Worm (Caenorhabditis elegans) whole organism, young adult: ENCODE data around the gene tsp-12.

Source experiments
- B0019.2 ChIP-seq: fragments of 200-800 bp; sonication (Bioruptor generic); conservative IDR thresholded peaks from 2 replicates; pipeline ENCODE4 v1.3.6; 2022; ENCODE audit warnings: missing genetic modification reagents, missing genetic modification characterization, missing compliant biosample characterization
- B0261.1 ChIP-seq: sonication (generic microtip); optimal IDR thresholded peaks from 2 replicates; lab custom pipeline; 2016; ENCODE audit warnings: mild to moderate bottlenecking, missing genetic modification characterization, moderate library complexity, missing compliant biosample characterization
- B0336.3 ChIP-seq: fragments of 200-800 bp; sonication (Bioruptor generic); IDR thresholded peaks from 2 replicates; pipeline ENCODE4 v1.3.6; 2022; ENCODE audit warnings: missing genetic modification characterization, missing compliant biosample characterization
- C06A6.2 ChIP-seq: fragments of 200-800 bp; sonication (Bioruptor generic); conservative IDR thresholded peaks from 2 replicates; pipeline ENCODE4 v1.3.6; 2022; ENCODE audit warnings: missing genetic modification characterization, missing compliant biosample characterization
- C17E4.6 ChIP-seq: fragments of 200-800 bp; sonication (Bioruptor generic); IDR thresholded peaks from 2 replicates; pipeline ENCODE4 v1.3.6; 2022; ENCODE audit warnings: missing genetic modification reagents, missing genetic modification characterization, missing compliant biosample characterization
- F33H1.4 ChIP-seq: fragments of 200-800 bp; sonication (Bioruptor generic); IDR thresholded peaks from 2 replicates; pipeline ENCODE4 v1.3.6; 2022; ENCODE audit warnings: missing genetic modification reagents, missing genetic modification characterization, missing compliant biosample characterization
- F49E8.2 ChIP-seq: sonication (generic microtip); optimal IDR thresholded peaks from 3 replicates; lab custom pipeline; 2017; ENCODE audit warnings: missing genetic modification characterization, mild to moderate bottlenecking, missing compliant biosample characterization, antibody characterized with exemption, moderate library complexity; ENCODE audit not compliant: insufficient read depth
- F57A8.1 ChIP-seq: fragments of 200-800 bp; sonication (Bioruptor generic); optimal IDR thresholded peaks from 2 replicates; lab custom pipeline; 2018; ENCODE audit warnings: mild to moderate bottlenecking, missing genetic modification characterization, moderate library complexity, missing compliant biosample characterization
- F57C9.4 ChIP-seq: sonication (generic microtip); optimal IDR thresholded peaks from 2 replicates; lab custom pipeline; 2017; ENCODE audit warnings: mild to moderate bottlenecking, missing genetic modification characterization, missing compliant biosample characterization
- Y53F4B.3 ChIP-seq: fragments of 200-800 bp; sonication (Bioruptor generic); IDR thresholded peaks from 2 replicates; pipeline ENCODE4 v1.3.6; 2022; ENCODE audit warnings: missing genetic modification reagents, missing genetic modification characterization, missing compliant biosample characterization
- attf-5 ChIP-seq: fragments of 200-800 bp; sonication (Bioruptor generic); optimal IDR thresholded peaks from 2 replicates; lab custom pipeline; 2018; ENCODE audit warnings: mild to moderate bottlenecking, missing genetic modification characterization, missing compliant biosample characterization
- attf-6 ChIP-seq: fragments of 200-800 bp; sonication (Bioruptor generic); IDR thresholded peaks from 2 replicates; pipeline ENCODE4 v1.3.6; 2022; ENCODE audit warnings: missing genetic modification reagents, missing genetic modification characterization, missing compliant biosample characterization
- ccch-3 ChIP-seq: fragments of 200-800 bp; sonication (Bioruptor generic); optimal IDR thresholded peaks from 2 replicates; lab custom pipeline; 2018; ENCODE audit warnings: mild to moderate bottlenecking, missing genetic modification characterization, missing compliant biosample characterization
- cebp-1 ChIP-seq, 2 experiments: fragments of 200-800 bp in 1 of 2; sonication (Bioruptor generic) in 1 of 2; sonication (generic microtip) in 1 of 2; IDR thresholded peaks in 1 of 2; optimal IDR thresholded peaks in 1 of 2; 2 replicates each; pipeline versions ENCODE4 v1.3.6 to Lab custom; 2017 to 2022; ENCODE audit warnings: missing compliant biosample characterization in 2 of 2, missing genetic modification characterization in 2 of 2, mild to moderate bottlenecking in 1 of 2, missing genetic modification reagents in 1 of 2, moderate library complexity in 1 of 2
- die-1 ChIP-seq: sonication (generic microtip); optimal IDR thresholded peaks from 2 replicates; lab custom pipeline; 2016; ENCODE audit warnings: missing genotype, mild to moderate bottlenecking, missing genetic modification characterization, missing compliant biosample characterization
- dpl-1 ChIP-seq: fragments of 150-350 bp; optimal IDR thresholded peaks from 2 replicates; lab custom pipeline; 2014; ENCODE audit warnings: missing biosample characterization, missing genetic modification reagents, missing genetic modification characterization
- efl-1 ChIP-seq: fragments of 150-350 bp; optimal IDR thresholded peaks from 2 replicates; lab custom pipeline; 2014; ENCODE audit warnings: missing biosample characterization, missing genetic modification reagents, missing genetic modification characterization
- hmg-20 ChIP-seq: fragments of 200-800 bp; sonication (Bioruptor generic); IDR thresholded peaks from 2 replicates; pipeline ENCODE4 v1.3.6; 2022; ENCODE audit warnings: missing genetic modification reagents, missing genetic modification characterization, missing compliant biosample characterization
- hsf-1 ChIP-seq: fragments of 200-800 bp; sonication (Bioruptor generic); IDR thresholded peaks from 2 replicates; pipeline ENCODE4 v1.3.6; 2022; ENCODE audit warnings: missing genetic modification reagents, missing genetic modification characterization, missing compliant biosample characterization
- lin-40 ChIP-seq: sonication (generic microtip); optimal IDR thresholded peaks from 2 replicates; lab custom pipeline; 2016; ENCODE audit warnings: missing genetic modification characterization, mild to moderate bottlenecking, missing compliant biosample characterization, missing genotype, missing genetic modification reagents
- lir-1 ChIP-seq: fragments of 200-800 bp; sonication (Bioruptor generic); conservative IDR thresholded peaks from 2 replicates; pipeline ENCODE4 v1.3.6; 2022; ENCODE audit warnings: missing genetic modification reagents, missing genetic modification characterization, missing compliant biosample characterization
- nfya-1 ChIP-seq: sonication (generic microtip); optimal IDR thresholded peaks from 2 replicates; lab custom pipeline; 2017; ENCODE audit warnings: antibody characterized with exemption, missing compliant biosample characterization, missing genetic modification characterization, borderline replicate concordance; ENCODE audit not compliant: insufficient read depth
- nfyb-1 ChIP-seq: fragments of 200-800 bp; sonication (Bioruptor generic); IDR thresholded peaks from 2 replicates; pipeline ENCODE4 v1.3.6; 2022; ENCODE audit warnings: missing genetic modification reagents, missing genetic modification characterization, missing compliant biosample characterization
- nhr-179 ChIP-seq: sonication (generic microtip); optimal IDR thresholded peaks from 2 replicates; lab custom pipeline; 2016; ENCODE audit warnings: mild to moderate bottlenecking, missing genetic modification characterization, missing compliant biosample characterization
- nhr-27 ChIP-seq: fragments of 200-800 bp; sonication (Bioruptor generic); optimal IDR thresholded peaks from 2 replicates; lab custom pipeline; 2018; ENCODE audit warnings: mild to moderate bottlenecking, missing genetic modification characterization, moderate library complexity, missing compliant biosample characterization
- nhr-80 ChIP-seq: sonication (generic microtip); optimal IDR thresholded peaks from 2 replicates; lab custom pipeline; 2016; ENCODE audit warnings: missing genetic modification characterization, missing compliant biosample characterization
- pbrm-1 ChIP-seq: fragments of 200-800 bp; sonication (Bioruptor generic); IDR thresholded peaks from 2 replicates; pipeline ENCODE4 v1.3.6; 2022; ENCODE audit warnings: missing genetic modification reagents, missing genetic modification characterization, missing compliant biosample characterization
- rec-8 ChIP-seq, 2 experiments: sonication (generic microtip); optimal IDR thresholded peaks; 2 replicates each; lab custom pipeline; 2016; ENCODE audit warnings: mild to moderate bottlenecking in 2 of 2, missing genetic modification characterization in 2 of 2, missing genetic modification reagents in 2 of 2, missing genotype in 2 of 2, missing biosample characterization in 1 of 2, missing compliant biosample characterization in 1 of 2, moderate library complexity in 1 of 2
- sdz-38 ChIP-seq: sonication (generic microtip); optimal IDR thresholded peaks from 2 replicates; lab custom pipeline; 2016; ENCODE audit warnings: missing genotype, missing genetic modification characterization, missing compliant biosample characterization
- snpc-1.1 ChIP-seq: sonication (generic microtip); optimal IDR thresholded peaks from 2 replicates; lab custom pipeline; 2017; ENCODE audit warnings: missing genetic modification characterization, mild to moderate bottlenecking, missing compliant biosample characterization, antibody characterized with exemption, moderate library complexity, missing genotype, missing genetic modification reagents; ENCODE audit not compliant: insufficient read depth
- snpc-1.3 ChIP-seq: sonication (generic microtip); optimal IDR thresholded peaks from 2 replicates; lab custom pipeline; 2017; ENCODE audit warnings: missing genetic modification characterization, mild to moderate bottlenecking, missing compliant biosample characterization, antibody characterized with exemption, moderate library complexity, missing genotype, missing genetic modification reagents; ENCODE audit not compliant: insufficient read depth
- snpc-4 ChIP-seq, 5 experiments: fragments of 150-350 bp in 1 of 5; sonication (generic microtip) in 4 of 5; optimal IDR thresholded peaks; 2 replicates each; lab custom pipeline; 2014 to 2018; ENCODE audit warnings: missing genetic modification characterization in 5 of 5, missing biosample characterization in 3 of 5, antibody characterized with exemption in 2 of 5, mild to moderate bottlenecking in 2 of 5, missing compliant biosample characterization in 2 of 5, missing genotype in 2 of 5, moderate library complexity in 2 of 5, missing genetic modification reagents in 1 of 5
- somi-1 ChIP-seq: fragments of 200-800 bp; sonication (Bioruptor generic); optimal IDR thresholded peaks from 2 replicates; lab custom pipeline; 2018; ENCODE audit warnings: mild to moderate bottlenecking, missing genetic modification characterization, missing compliant biosample characterization
- sptf-2 ChIP-seq: fragments of 200-800 bp; sonication (Bioruptor generic); optimal IDR thresholded peaks from 2 replicates; lab custom pipeline; 2018; ENCODE audit warnings: mild to moderate bottlenecking, missing genetic modification characterization, missing compliant biosample characterization
- tbp1 ChIP-seq: fragments of 200-800 bp; sonication (Bioruptor generic); optimal IDR thresholded peaks from 2 replicates; lab custom pipeline; 2018; ENCODE audit warnings: mild to moderate bottlenecking, missing genetic modification characterization, missing compliant biosample characterization
- tlf-1 ChIP-seq: fragments of 200-800 bp; sonication (Bioruptor generic); optimal IDR thresholded peaks from 2 replicates; lab custom pipeline; 2018; ENCODE audit warnings: mild to moderate bottlenecking, missing genetic modification characterization, missing compliant biosample characterization
- ztf-22 ChIP-seq: fragments of 200-800 bp; sonication (Bioruptor generic); optimal IDR thresholded peaks from 2 replicates; lab custom pipeline; 2018; ENCODE audit warnings: mild to moderate bottlenecking, missing genetic modification characterization, moderate library complexity, missing compliant biosample characterization
- ztf-26 ChIP-seq: sonication (generic microtip); optimal IDR thresholded peaks from 2 replicates; lab custom pipeline; 2017; ENCODE audit warnings: missing genetic modification characterization, missing compliant biosample characterization
- ztf-3 ChIP-seq: fragments of 200-800 bp; sonication (Bioruptor generic); optimal IDR thresholded peaks from 2 replicates; lab custom pipeline; 2018; ENCODE audit warnings: mild to moderate bottlenecking, missing genetic modification characterization, missing compliant biosample characterization
- ztf-6 ChIP-seq: fragments of 200-800 bp; sonication (Bioruptor generic); IDR thresholded peaks from 2 replicates; pipeline ENCODE4 v1.3.6; 2022; ENCODE audit warnings: missing genetic modification reagents, missing genetic modification characterization, missing compliant biosample characterization

The tsp-12 gene

DNA sequence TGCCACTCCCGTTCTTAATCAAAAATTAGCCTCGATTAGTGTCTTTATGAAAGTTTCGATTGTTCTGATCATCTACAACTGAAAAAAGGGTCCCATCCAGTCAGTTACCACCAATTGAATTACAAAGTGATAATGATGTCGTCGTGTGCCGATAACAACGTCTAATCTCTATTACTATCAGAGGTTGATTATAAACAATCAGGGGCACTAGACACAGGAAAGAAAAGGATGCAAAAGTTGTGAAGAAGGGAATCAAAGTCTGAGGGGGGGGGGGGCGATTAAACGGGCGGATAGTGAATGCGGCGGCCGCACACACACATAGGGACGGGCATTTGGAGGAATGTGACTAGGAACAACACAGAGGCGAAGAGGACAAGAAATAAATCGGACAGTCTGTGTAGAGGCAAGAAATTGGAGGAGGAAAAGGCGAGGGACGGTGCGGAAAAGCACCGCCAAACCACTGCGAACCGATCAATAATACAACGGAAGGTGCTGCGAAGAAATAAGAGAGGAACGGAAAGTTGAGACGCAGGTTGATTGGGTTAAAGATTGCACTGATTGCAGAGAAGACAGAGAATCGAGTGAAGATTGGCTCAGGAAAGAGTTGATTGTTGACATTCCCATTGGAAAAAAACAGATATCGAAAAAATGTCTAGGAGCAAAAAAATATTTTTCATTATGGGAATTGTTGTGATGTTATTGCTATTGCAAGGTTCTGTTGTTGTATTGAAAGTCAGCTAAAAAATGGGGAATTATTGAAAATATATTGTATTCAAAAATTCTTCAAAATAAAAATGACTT is 24.7 kb upstream of the tsp-12 start (continued):
- no peak for TF ChIP-seq lir-1 (GFP tag; lab: Robert Waterston, UW)
- no peak for TF ChIP-seq hsf-1 (GFP tag; lab: Robert Waterston, UW)
- TF ChIP-seq Y53F4B.3 (GFP tag; lab: Robert Waterston, UW), result no peak
- no peak for TF ChIP-seq C17E4.6 (GFP tag; lab: Robert Waterston, UW)
- TF ChIP-seq ztf-3 (GFP tag; lab: Kevin White, UChicago), result no peak
- no peak for TF ChIP-seq tbp1
- no peak for TF ChIP-seq F57A8.1 (GFP tag; lab: Kevin White, UChicago)
- no peak for TF ChIP-seq nfya-1
- no peak for TF ChIP-seq efl-1 (GFP tag; lab: Kevin White, UChicago)
- 0 out of 2 replicates have a peak, but pooled peaks have one; percentile 5 for TF ChIP-seq F33H1.4 (GFP tag; lab: Robert Waterston, UW)
- no peak for TF ChIP-seq B0261.1 (tag; lab: Kevin White, UChicago)
- no peak for TF ChIP-seq nhr-27 (tag; lab: Kevin White, UChicago)
- peak; percentile 20; the same call in 1 of the 2 replicates for TF ChIP-seq cebp-1 (GFP tag; IDR thresholded peaks at IDR 0.05; lab: Robert Waterston, UW)
- peak; percentile 33 for TF ChIP-seq cebp-1 (tag; optimal IDR thresholded peaks at IDR 0.05; lab: Kevin White, UChicago)
- TF ChIP-seq hmg-20 (GFP tag; lab: Robert Waterston, UW), result no peak
- peak; percentile 10 for TF ChIP-seq nhr-80 (tag; lab: Kevin White, UChicago)
- TF ChIP-seq F57C9.4 (tag; lab: Kevin White, UChicago), result no peak
- TF ChIP-seq die-1, result no peak
- no peak for TF ChIP-seq ztf-26 (tag; lab: Kevin White, UChicago)
- TF ChIP-seq sdz-38 (tag; lab: Kevin White, UChicago), result no peak
- no peak for TF ChIP-seq ztf-6
- no peak for TF ChIP-seq dpl-1
- TF ChIP-seq attf-5, result peak; percentile 42
- no peak for TF ChIP-seq snpc-1.1
- TF ChIP-seq C06A6.2, result no peak
- TF ChIP-seq F49E8.2, result no peak
- TF ChIP-seq snpc-1.3, result no peak
- TF ChIP-seq lin-40 (tag; lab: Kevin White, UChicago), result no peak
- TF ChIP-seq B0336.3 (GFP tag; lab: Robert Waterston, UW), result no peak
- no peak for TF ChIP-seq rec-8 (tag; optimal IDR thresholded peaks at IDR 0.05; lab: Kevin White, UChicago)
- TF ChIP-seq pbrm-1, result no peak
- TF ChIP-seq attf-6 (GFP tag; lab: Robert Waterston, UW), result no peak
- no peak for TF ChIP-seq nhr-179 (tag; lab: Kevin White, UChicago)
- TF ChIP-seq ztf-22 (GFP tag; lab: Kevin White, UChicago), result no peak

DNA sequence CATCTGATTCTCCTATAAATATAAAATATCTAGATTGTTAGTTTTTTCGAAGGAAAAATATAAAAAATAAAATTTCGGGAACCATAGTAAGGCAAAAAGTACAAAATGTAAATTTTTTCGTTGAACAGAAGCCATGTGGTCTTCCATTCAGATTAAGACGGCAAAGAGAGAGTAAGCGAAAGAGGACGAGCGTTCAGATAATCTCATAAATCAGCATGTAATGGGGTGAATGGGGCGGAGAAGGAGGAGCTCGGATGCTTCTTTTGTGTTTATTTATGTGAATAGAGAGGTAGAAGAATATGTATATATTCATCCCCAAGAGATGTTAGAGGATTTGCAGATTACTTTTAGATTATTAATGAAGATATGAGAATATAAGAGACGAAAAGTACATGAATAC is 23.9 kb upstream of the tsp-12 start, which contains the start of gene pxf-1:
Gene pxf-1 (minus strand): TSS at position 14 of the 400 bp plus-strand sequence.
- TF ChIP-seq nfyb-1 (no peak), tlf-1 (no peak), efl-1 (GFP tag; lab: Kevin White, UChicago) (no peak), sptf-2 (no peak), B0019.2 (GFP tag; lab: Robert Waterston, UW) (no peak), somi-1 (GFP tag; lab: Kevin White, UChicago) (no peak), snpc-4 (GFP tag; optimal IDR thresholded peaks at IDR 0.05; lab: Kevin White, UChicago) (no peak), snpc-4 (tag; optimal IDR thresholded peaks at IDR 0.05; lab: Kevin White, UChicago) (no peak), ccch-3 (GFP tag; lab: Kevin White, UChicago) (no peak), C06A6.2 (no peak)
- TF ChIP-seq, all 124 proteins: peak for 0
